Worm (Caenorhabditis elegans): ENCODE data around the gene F11A5.18.

F11A5.18 gene

DNA sequence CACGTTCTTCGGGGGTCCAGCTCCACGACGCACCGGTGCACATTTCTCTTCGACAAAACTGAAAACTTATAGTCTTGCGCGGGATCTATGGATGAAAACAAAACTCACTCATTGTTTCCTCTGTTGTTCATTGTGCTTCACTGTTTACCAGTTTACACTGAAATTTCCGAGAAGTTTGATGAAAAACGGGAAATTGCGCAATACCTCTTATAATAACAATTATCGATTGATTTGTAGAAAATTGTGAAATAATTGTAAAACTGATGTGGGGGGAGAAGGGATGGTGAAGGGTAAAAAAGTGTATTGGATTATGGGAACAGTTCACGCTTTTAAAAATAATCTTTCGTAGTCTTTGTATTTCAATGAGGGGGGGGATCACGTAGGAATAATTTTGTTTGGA, 26.7 kb downstream of the F11A5.18 start:
- no peak for TF ChIP-seq pax-1 (tag; optimal IDR thresholded peaks at IDR 0.05)

DNA sequence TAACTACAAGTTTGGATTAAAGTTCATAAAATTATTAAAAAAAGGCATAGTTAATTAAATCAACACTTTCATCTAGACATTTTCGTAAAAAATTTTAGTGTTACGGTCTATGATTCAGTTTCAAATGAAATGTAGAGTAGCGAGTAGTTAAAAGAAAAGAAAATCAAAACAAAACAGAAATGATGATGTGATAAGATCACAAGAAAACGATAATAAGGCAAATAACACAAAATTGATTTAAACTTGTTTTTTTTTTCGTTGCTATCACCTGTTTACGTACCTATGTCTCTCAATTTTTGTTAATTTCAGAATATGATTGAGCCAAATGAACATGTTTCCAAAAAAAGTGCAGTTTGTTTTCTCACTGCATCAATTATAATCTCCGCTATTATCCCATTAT, 27.2 kb downstream of the F11A5.18 start, which contains the start of the genes F21H7.2 and F21H7.12:
Gene F21H7.2 (minus strand): TSS at position 101 of the 400 bp plus-strand sequence.
Gene F21H7.12 (plus strand): TSS at position 270 of the 400 bp plus-strand sequence.
- TF ChIP-seq ceh-48 (tag; optimal IDR thresholded peaks at IDR 0.05) (no peak), F13H6.1 (tag; optimal IDR thresholded peaks at IDR 0.05) (no peak), ceh-31 (tag; optimal IDR thresholded peaks at IDR 0.05) (no peak), che-1 (tag; optimal IDR thresholded peaks at IDR 0.05) (no peak), elt-4 (tag; optimal IDR thresholded peaks at IDR 0.05) (no peak), nhr-11 (tag; optimal IDR thresholded peaks at IDR 0.05) (no peak), pha-2 (tag; optimal IDR thresholded peaks at IDR 0.05) (no peak), ceh-24 (tag; optimal IDR thresholded peaks at IDR 0.05) (no peak), Y22D7AL.16 (tag; optimal IDR thresholded peaks at IDR 0.05) (no peak), rnt-1 (tag; optimal IDR thresholded peaks at IDR 0.05) (no peak), sox-2 (GFP tag; IDR thresholded peaks at IDR 0.05) (no peak), ceh-19 (GFP tag; optimal IDR thresholded peaks at IDR 0.05) (no peak), elt-2 (tag; optimal IDR thresholded peaks at IDR 0.05) (no peak)

DNA sequence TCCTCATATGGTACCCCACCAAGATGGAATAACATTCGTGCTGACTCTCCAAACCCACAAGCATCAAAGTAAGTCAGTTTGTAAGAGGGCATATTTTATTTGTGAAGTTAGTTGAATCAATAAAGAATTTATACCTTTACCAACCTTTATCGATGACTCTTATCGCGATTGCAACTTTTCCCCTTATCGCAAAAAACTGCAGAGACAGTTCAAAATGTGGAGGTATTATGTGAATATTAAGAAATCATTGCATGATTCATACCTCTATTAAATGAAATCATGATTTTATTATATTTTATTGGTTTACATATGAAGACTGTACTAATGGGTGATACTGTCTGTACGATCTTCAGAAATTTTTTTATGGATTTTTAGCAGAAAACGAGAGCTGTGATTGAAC, 29.5 kb downstream of the F11A5.18 start, which contains the start of gene gst-22:
Gene gst-22 (minus strand): TSS at position 103 of the 400 bp plus-strand sequence.
- TF ChIP-seq K02D7.2 (tag; optimal IDR thresholded peaks at IDR 0.05) (no peak), elt-2 (tag; optimal IDR thresholded peaks at IDR 0.05) (peak; percentile 86)

DNA sequence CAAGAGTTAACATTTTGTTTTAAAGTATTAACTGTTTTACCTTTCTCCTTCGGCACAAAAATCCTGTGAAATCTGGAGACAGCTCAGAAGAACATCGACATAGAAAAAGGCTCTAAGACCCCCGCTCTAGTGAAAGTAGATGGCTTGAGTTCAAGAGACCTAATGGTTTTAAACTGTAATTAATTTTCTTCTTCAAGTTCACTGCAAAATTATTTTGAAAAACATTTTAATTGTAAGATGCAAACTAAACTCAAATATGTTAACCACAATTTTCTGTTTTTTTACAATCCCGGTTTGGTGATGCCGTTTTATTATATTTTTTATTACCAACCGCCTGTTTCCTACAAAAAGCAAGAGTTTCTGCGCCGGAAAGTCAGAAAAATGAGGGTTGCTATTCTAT, 30.9 kb downstream of the F11A5.18 start, which contains the start of gene clec-233:
Gene clec-233 (plus strand): TSS at position 301 of the 400 bp plus-strand sequence.
- TF ChIP-seq madf-2 (tag; optimal IDR thresholded peaks at IDR 0.05) (no peak), unc-3 (GFP tag; conservative IDR thresholded peaks at IDR 0.05) (no peak), unc-3 (tag; optimal IDR thresholded peaks at IDR 0.05) (no peak), pha-2 (tag; optimal IDR thresholded peaks at IDR 0.05) (no peak), tbx-2 (tag; optimal IDR thresholded peaks at IDR 0.05) (no peak), lin-11 (tag; optimal IDR thresholded peaks at IDR 0.05) (no peak), ceh-19 (GFP tag; optimal IDR thresholded peaks at IDR 0.05) (no peak), ref-2 (tag; optimal IDR thresholded peaks at IDR 0.05) (no peak), ceh-22 (tag; optimal IDR thresholded peaks at IDR 0.05) (no peak)

DNA sequence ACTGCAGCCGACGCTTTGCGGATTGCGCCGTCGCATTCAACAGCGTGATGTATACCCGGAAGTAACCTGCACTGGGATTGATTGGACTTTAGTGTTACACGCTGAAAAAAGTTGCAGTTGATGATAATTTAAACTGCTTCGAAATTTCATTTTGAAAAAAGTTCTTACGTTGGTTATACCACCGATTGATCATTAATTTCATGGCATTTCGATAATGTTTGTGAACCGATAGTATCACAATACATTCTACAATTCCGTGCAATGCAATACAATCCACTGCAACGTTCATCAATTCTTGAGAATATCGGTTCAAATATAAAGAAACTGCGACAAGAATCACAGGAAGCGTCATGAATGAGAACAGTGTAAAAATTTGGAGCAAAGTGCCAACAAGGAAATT, 32.4 kb downstream of the F11A5.18 start, which contains the start of gene F21H7.3:
Gene F21H7.3 (minus strand): TSS at position 101 of the 400 bp plus-strand sequence.
- TF ChIP-seq lin-11 (tag; optimal IDR thresholded peaks at IDR 0.05), result no peak
- no peak for TF ChIP-seq C38D4.7 (GFP tag; optimal IDR thresholded peaks at IDR 0.05)
- no peak for TF ChIP-seq F13H6.1 (tag; optimal IDR thresholded peaks at IDR 0.05)
- no peak for TF ChIP-seq ama-1 (optimal IDR thresholded peaks at IDR 0.05)
- TF ChIP-seq nhr-232 (tag; optimal IDR thresholded peaks at IDR 0.05), result no peak
- no peak for TF ChIP-seq pag-3 (tag; optimal IDR thresholded peaks at IDR 0.05; ENCODE audit: borderline replicate concordance)
- TF ChIP-seq unc-42 (tag; optimal IDR thresholded peaks at IDR 0.05), result no peak
- no peak for TF ChIP-seq ceh-14 (tag; optimal IDR thresholded peaks at IDR 0.05)
- TF ChIP-seq hlh-13 (GFP tag; optimal IDR thresholded peaks at IDR 0.05), result no peak
- no peak for TF ChIP-seq hlh-6 (tag; optimal IDR thresholded peaks at IDR 0.05)

DNA sequence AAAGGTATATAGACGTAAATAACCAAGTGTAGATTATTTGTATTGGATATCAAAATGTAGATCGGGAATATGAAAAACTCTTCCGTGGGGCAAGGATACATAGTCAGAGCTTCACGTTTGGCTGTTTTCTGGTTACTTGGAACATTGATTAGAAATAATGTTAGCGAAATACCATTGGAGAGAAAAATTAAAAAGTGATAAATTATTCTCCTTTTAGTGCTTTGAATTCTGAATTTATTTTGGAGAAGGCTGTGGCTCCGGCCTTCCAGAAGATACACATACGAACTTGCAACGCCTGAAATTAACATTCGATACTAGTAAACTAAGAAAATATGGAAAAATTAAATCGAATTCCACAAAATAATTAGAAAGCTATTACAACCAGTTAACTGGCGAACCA, 32.9 kb downstream of the F11A5.18 start, which contains the start of gene srh-98:
Gene srh-98 (minus strand): TSS at position 101 of the 400 bp plus-strand sequence.
- TF ChIP-seq ceh-45 (GFP tag; IDR thresholded peaks at IDR 0.05), result no peak
- TF ChIP-seq C38D4.7 (GFP tag; optimal IDR thresholded peaks at IDR 0.05), result no peak
- TF ChIP-seq C08G9.2 (tag; optimal IDR thresholded peaks at IDR 0.05), result no peak
- no peak for TF ChIP-seq dmd-4 (tag; optimal IDR thresholded peaks at IDR 0.05; ENCODE audit: borderline replicate concordance)
- no peak for TF ChIP-seq sdc-2 (tag; optimal IDR thresholded peaks at IDR 0.05)
- TF ChIP-seq pqm-1 (tag; optimal IDR thresholded peaks at IDR 0.05), result no peak
